Worm (Caenorhabditis elegans): ENCODE measurements around the gene pax-1.

DNA sequence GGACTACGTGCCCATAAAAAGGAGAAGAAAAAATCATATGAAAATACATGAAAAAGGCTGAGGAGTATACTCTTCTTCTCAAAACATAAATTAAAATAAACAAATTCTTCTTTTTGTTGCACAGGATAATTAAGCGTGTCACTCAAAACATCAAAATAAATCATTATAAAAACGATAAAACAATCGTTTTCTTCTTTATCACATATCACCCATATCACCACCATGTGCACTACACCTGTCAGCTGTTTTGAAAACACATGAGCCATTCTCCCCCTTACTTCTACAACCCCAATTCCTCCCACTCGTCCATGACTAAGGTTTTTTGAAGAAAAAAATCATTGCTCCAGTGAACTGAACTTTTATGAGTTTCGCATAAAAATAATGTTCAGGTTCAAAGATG is 27.8 kb downstream of the pax-1 start:
- no peak for TF ChIP-seq pha-4 (tag; optimal IDR thresholded peaks at IDR 0.05)
- peak; percentile 84 for TF ChIP-seq unc-62 (GFP tag; optimal IDR thresholded peaks at IDR 0.05)
- TF ChIP-seq mep-1 (tag; optimal IDR thresholded peaks at IDR 0.05), result no peak
